Fruit fly (Drosophila melanogaster) whole organism, embryonic: ENCODE data around the gene how.
A peak's percentile ranks its signal among the peaks of the same experiment; 100 is the strongest.

ENCODE experiments used
- Atf3 ChIP-seq: fragments of 200-800 bp; sonication (Bioruptor generic); optimal IDR thresholded peaks from 3 replicates; lab custom pipeline; 2016; ENCODE audit warnings: missing biosample characterization, missing genetic modification characterization
- CG10959 ChIP-seq: fragments of 200-800 bp; sonication (Bioruptor generic); IDR thresholded peaks from 2 replicates; pipeline ENCODE4 v1.3.6; 2022; ENCODE audit warnings: missing biosample characterization, missing genetic modification characterization
- CG11696 ChIP-seq: fragments of 200-800 bp; sonication (Bioruptor generic); IDR thresholded peaks from 2 replicates; pipeline ENCODE4 v1.3.6; 2022; ENCODE audit warnings: missing biosample characterization, missing genetic modification characterization
- CG12155 ChIP-seq: fragments of 200-800 bp; sonication (Bioruptor generic); optimal IDR thresholded peaks from 3 replicates; lab custom pipeline; 2016; ENCODE audit warnings: missing biosample characterization, missing genetic modification characterization
- CG13624 ChIP-seq: fragments of 200-800 bp; sonication (Bioruptor generic); optimal IDR thresholded peaks from 2 replicates; lab custom pipeline; 2016; ENCODE audit warnings: missing biosample characterization, missing genetic modification characterization
- CG14014 ChIP-seq: fragments of 200-800 bp; sonication (Bioruptor generic); IDR thresholded peaks from 2 replicates; pipeline ENCODE4 v1.3.6; 2022; ENCODE audit warnings: missing biosample characterization, missing genetic modification characterization
- CG14860 ChIP-seq: fragments of 200-800 bp; sonication (Bioruptor generic); IDR thresholded peaks from 3 replicates; pipeline ENCODE4 v1.3.6; 2022; ENCODE audit warnings: missing biosample characterization, missing genetic modification characterization; ENCODE audit not compliant: partially characterized antibody
- CG17361 ChIP-seq: fragments of 200-800 bp; sonication (Bioruptor generic); IDR thresholded peaks from 3 replicates; pipeline ENCODE4 v1.3.6; 2022; ENCODE audit warnings: missing biosample characterization, missing genetic modification characterization
- CG17829 ChIP-seq: fragments of 200-800 bp; optimal IDR thresholded peaks from 2 replicates; lab custom pipeline; 2019; ENCODE audit warnings: missing biosample characterization, mild to moderate bottlenecking, missing genetic modification characterization, moderate library complexity
- CG18011 ChIP-seq: fragments of 200-800 bp; sonication (Bioruptor generic); optimal IDR thresholded peaks from 2 replicates; lab custom pipeline; 2017; ENCODE audit warnings: missing biosample characterization, missing genetic modification characterization, mild to moderate bottlenecking, moderate library complexity, missing genotype
- CG3407 ChIP-seq: fragments of 200-800 bp; sonication (Bioruptor generic); optimal IDR thresholded peaks from 2 replicates; lab custom pipeline; 2018; ENCODE audit warnings: missing biosample characterization, mild to moderate bottlenecking, missing genetic modification characterization
- CG34422 ChIP-seq: fragments of 200-800 bp; sonication (Bioruptor generic); IDR thresholded peaks from 3 replicates; pipeline ENCODE4 v1.3.6; 2022; ENCODE audit warnings: missing biosample characterization, missing genetic modification characterization
- CG3726 ChIP-seq: fragments of 200-800 bp; sonication (Bioruptor generic); IDR thresholded peaks from 3 replicates; pipeline ENCODE4, ENCODE4 v1.3.6; 2022; ENCODE audit warnings: missing biosample characterization, missing genetic modification characterization
- CG4282 ChIP-seq: fragments of 200-800 bp; sonication (Bioruptor generic); optimal IDR thresholded peaks from 2 replicates; lab custom pipeline; 2016; ENCODE audit warnings: missing biosample characterization, missing genetic modification characterization
- CG4730 ChIP-seq: fragments of 200-800 bp; sonication (Bioruptor generic); IDR thresholded peaks from 2 replicates; pipeline ENCODE4 v1.3.6; 2022; ENCODE audit warnings: missing biosample characterization, missing genetic modification characterization
- CG4854 ChIP-seq: fragments of 200-800 bp; sonication (Bioruptor generic); optimal IDR thresholded peaks from 2 replicates; lab custom pipeline; 2016; ENCODE audit warnings: missing biosample characterization, missing genetic modification characterization, inconsistent platforms
- CG7928 ChIP-seq: fragments of 200-800 bp; sonication (Bioruptor generic); optimal IDR thresholded peaks from 2 replicates; lab custom pipeline; 2017; ENCODE audit warnings: missing biosample characterization, mild to moderate bottlenecking, missing genetic modification characterization
- CG9609 ChIP-seq: fragments of 200-800 bp; sonication (Bioruptor generic); optimal IDR thresholded peaks from 3 replicates; lab custom pipeline; 2016; ENCODE audit warnings: missing biosample characterization, missing genetic modification characterization
- CG9797 ChIP-seq: fragments of 200-800 bp; sonication (Bioruptor generic); optimal IDR thresholded peaks from 3 replicates; lab custom pipeline; 2018; ENCODE audit warnings: missing biosample characterization, mild to moderate bottlenecking, missing genetic modification characterization
- Camta ChIP-seq: fragments of 200-800 bp; sonication (Bioruptor generic); optimal IDR thresholded peaks from 2 replicates; lab custom pipeline; 2016; ENCODE audit warnings: missing biosample characterization, missing genetic modification characterization
- D ChIP-seq, 2 experiments: fragments of 200-800 bp in 1 of 2; fragments of >200 bp in 1 of 2; sonication (Bioruptor generic) in 1 of 2; optimal IDR thresholded peaks; 2 replicates in 1 of 2; 3 replicates in 1 of 2; lab custom pipeline; 2017; ENCODE audit warnings: mild to moderate bottlenecking in 1 of 2, missing biosample characterization in 1 of 2, missing genetic modification characterization in 1 of 2, missing genetic modification reagents in 1 of 2
- Eip74EF ChIP-seq, 2 experiments: fragments of 200-800 bp in 1 of 2; fragments of >200 bp in 1 of 2; sonication (Bioruptor generic) in 1 of 2; optimal IDR thresholded peaks; 2 replicates each; lab custom pipeline; 2017 to 2019; ENCODE audit warnings: missing biosample characterization in 2 of 2, missing genetic modification characterization in 2 of 2, mild to moderate bottlenecking in 1 of 2, moderate library complexity in 1 of 2
- Fer2 ChIP-seq: fragments of 200-800 bp; sonication (Bioruptor generic); optimal IDR thresholded peaks from 2 replicates; lab custom pipeline; 2018; ENCODE audit warnings: missing biosample characterization, mild to moderate bottlenecking, missing genetic modification characterization, moderate library complexity
- HLHmδ ChIP-seq: fragments of 200-800 bp; sonication (Bioruptor generic); optimal IDR thresholded peaks from 2 replicates; lab custom pipeline; 2018; ENCODE audit warnings: missing biosample characterization, mild to moderate bottlenecking, missing genetic modification characterization, moderate library complexity
- Hmx ChIP-seq: fragments of 200-800 bp; sonication (Bioruptor generic); optimal IDR thresholded peaks from 2 replicates; lab custom pipeline; 2016; ENCODE audit warnings: missing biosample characterization, missing genetic modification characterization
- Lim3 ChIP-seq: fragments of 200-800 bp; sonication (Bioruptor generic); IDR thresholded peaks from 2 replicates; pipeline ENCODE4 v1.3.6; 2022; ENCODE audit warnings: missing biosample characterization, missing genetic modification characterization
- Optix ChIP-seq: fragments of 200-800 bp; sonication (Bioruptor generic); IDR thresholded peaks from 3 replicates; pipeline ENCODE4 v1.3.6; 2022; ENCODE audit warnings: missing biosample characterization, missing genetic modification characterization
- PHDP ChIP-seq: fragments of 200-800 bp; sonication (Bioruptor generic); optimal IDR thresholded peaks from 3 replicates; lab custom pipeline; 2018; ENCODE audit warnings: missing biosample characterization, mild to moderate bottlenecking, missing genetic modification characterization, moderate library complexity
- Six4 ChIP-seq: fragments of 200-800 bp; sonication (Bioruptor generic); optimal IDR thresholded peaks from 2 replicates; lab custom pipeline; 2016; ENCODE audit warnings: missing biosample characterization, missing genetic modification characterization
- Trl ChIP-seq, 3 experiments: fragments of >200 bp in 2 of 3; fragments of 200-800 bp in 1 of 3; sonication (Bioruptor generic) in 1 of 3; optimal IDR thresholded peaks; 2 replicates in 1 of 3; 3 replicates in 2 of 3; lab custom pipeline; 2016 to 2017; ENCODE audit warnings: missing biosample characterization in 1 of 3, missing genetic modification characterization in 1 of 3
- Vsx1 ChIP-seq: fragments of 200-800 bp; sonication (Bioruptor generic); optimal IDR thresholded peaks from 2 replicates; lab custom pipeline; 2017; ENCODE audit warnings: missing biosample characterization, mild to moderate bottlenecking, missing genetic modification characterization, missing genetic modification reagents
- ab ChIP-seq: fragments of 200-800 bp; sonication (Bioruptor generic); optimal IDR thresholded peaks from 2 replicates; lab custom pipeline; 2016; ENCODE audit warnings: missing biosample characterization, missing genetic modification characterization
- ap ChIP-seq: fragments of 200-800 bp; sonication (Bioruptor generic); IDR thresholded peaks from 2 replicates; pipeline ENCODE4 v1.3.6; 2022; ENCODE audit warnings: missing biosample characterization, missing genetic modification characterization
- ato ChIP-seq: fragments of 200-800 bp; sonication (Bioruptor generic); IDR thresholded peaks from 2 replicates; pipeline ENCODE4 v1.3.6; 2022; ENCODE audit warnings: missing biosample characterization, missing genetic modification characterization; ENCODE audit not compliant: partially characterized antibody
- da ChIP-seq: fragments of 200-800 bp; sonication (Bioruptor generic); optimal IDR thresholded peaks from 2 replicates; lab custom pipeline; 2016; ENCODE audit warnings: missing biosample characterization, missing genetic modification characterization
- dati ChIP-seq: fragments of 200-800 bp; sonication (Bioruptor generic); IDR thresholded peaks from 2 replicates; pipeline ENCODE4 v1.3.6; 2022; ENCODE audit warnings: missing biosample characterization, missing genetic modification characterization
- fd3F ChIP-seq: fragments of 200-800 bp; sonication (Bioruptor generic); optimal IDR thresholded peaks from 2 replicates; lab custom pipeline; 2018; ENCODE audit warnings: missing biosample characterization, mild to moderate bottlenecking, missing genetic modification characterization, moderate library complexity
- fd96Cb ChIP-seq: fragments of 200-800 bp; sonication (Bioruptor generic); optimal IDR thresholded peaks from 2 replicates; lab custom pipeline; 2018; ENCODE audit warnings: missing biosample characterization, mild to moderate bottlenecking, missing genetic modification characterization, moderate library complexity
- hb ChIP-seq: fragments of 200-800 bp; sonication (Bioruptor generic); IDR thresholded peaks from 3 replicates; pipeline ENCODE4 v1.3.6; 2022; ENCODE audit warnings: missing biosample characterization, missing genetic modification characterization; ENCODE audit not compliant: partially characterized antibody
- jing ChIP-seq: fragments of 200-800 bp; sonication (Bioruptor generic); optimal IDR thresholded peaks from 2 replicates; lab custom pipeline; 2018; ENCODE audit warnings: missing biosample characterization, mild to moderate bottlenecking, missing genetic modification characterization
- maf-S ChIP-seq: fragments of 200-800 bp; sonication (Bioruptor generic); optimal IDR thresholded peaks from 2 replicates; lab custom pipeline; 2016; ENCODE audit warnings: missing biosample characterization, missing genetic modification characterization
- nau ChIP-seq: fragments of 200-800 bp; sonication (Bioruptor generic); optimal IDR thresholded peaks from 3 replicates; lab custom pipeline; 2017; ENCODE audit warnings: missing biosample characterization, mild to moderate bottlenecking, missing genetic modification characterization, missing genetic modification reagents
- otp ChIP-seq: fragments of 200-800 bp; sonication (Bioruptor generic); IDR thresholded peaks from 3 replicates; pipeline ENCODE4, ENCODE4 v1.3.6; 2022; ENCODE audit warnings: missing biosample characterization, missing genetic modification characterization
- rib ChIP-seq: fragments of 200-800 bp; sonication (Bioruptor generic); IDR thresholded peaks from 2 replicates; pipeline ENCODE4 v1.3.6; 2022; ENCODE audit warnings: missing biosample characterization, missing genetic modification characterization
- toy ChIP-seq: fragments of 200-800 bp; sonication (Bioruptor generic); IDR thresholded peaks from 2 replicates; pipeline ENCODE4 v1.3.6; 2022; ENCODE audit warnings: missing biosample characterization, missing genetic modification characterization
- ttk ChIP-seq: fragments of 200-800 bp; sonication (Bioruptor generic); IDR thresholded peaks from 2 replicates; pipeline ENCODE4 v2.1.2; 2022; ENCODE audit warnings: missing biosample characterization, missing genetic modification characterization
- tup ChIP-seq: fragments of 200-800 bp; sonication (Bioruptor generic); optimal IDR thresholded peaks from 2 replicates; lab custom pipeline; 2016; ENCODE audit warnings: missing biosample characterization, mild to moderate bottlenecking, missing genetic modification characterization, moderate library complexity
- usp ChIP-seq: fragments of >200 bp; optimal IDR thresholded peaks from 2 replicates; lab custom pipeline; 2017; ENCODE audit warnings: missing biosample characterization, missing genetic modification characterization
- zen ChIP-seq: fragments of 200-800 bp; sonication (Bioruptor generic); optimal IDR thresholded peaks from 3 replicates; lab custom pipeline; 2018; ENCODE audit warnings: missing biosample characterization, mild to moderate bottlenecking, missing genetic modification characterization, moderate library complexity

Gene how

dm6 chr3R:22018777-22019420 lies 23.1 kb upstream of the how start, which contains the start of gene Idh3b (continued):
- TF ChIP-seq CG18011 (GFP tag; lab: Kevin White, UChicago) (peak; percentile 39), Eip74EF (GFP tag; optimal IDR thresholded peaks at IDR 0.05; lab: Kevin White, UChicago) (no peak), Lim3 (GFP tag; lab: Robert Waterston, UW) (no peak), Hmx (GFP tag; lab: Kevin White, UChicago) (no peak), nau (no peak), Optix (GFP tag; lab: Robert Waterston, UW) (no peak), CG14860 (GFP tag; lab: Robert Waterston, UW) (peak; percentile 75), HLHmδ (peak; percentile 8), Camta (GFP tag; lab: Kevin White, UChicago) (peak; percentile 37), CG3407 (peak; percentile 26), tup (GFP tag; lab: Kevin White, UChicago) (no peak), Six4 (no peak), rib (0 out of 2 replicates have a peak, but pooled peaks have one; percentile 57), CG3726 (GFP tag; lab: Robert Waterston, UW) (no peak), Atf3 (GFP tag; lab: Kevin White, UChicago) (no peak), da (GFP tag; lab: Kevin White, UChicago) (no peak), toy (GFP tag; lab: Robert Waterston, UW) (no peak), CG4282 (peak; percentile 26), CG17829 (tag; lab: Kevin White, UChicago) (no peak), fd3F (GFP tag; lab: Kevin White, UChicago) (peak; percentile 26), CG13624 (GFP tag; lab: Kevin White, UChicago) (peak; percentile 84), PHDP (tag; lab: Kevin White, UChicago) (no peak), Trl (optimal IDR thresholded peaks at IDR 0.05; lab: Kevin White, UChicago) (no peak), Trl (GFP tag; optimal IDR thresholded peaks at IDR 0.05; lab: Kevin White, UChicago) (peak; percentile 78), otp (GFP tag; lab: Robert Waterston, UW) (no peak), fd96Cb (tag; lab: Kevin White, UChicago) (no peak), maf-S (GFP tag; lab: Kevin White, UChicago) (peak; percentile 28), CG10959 (GFP tag; lab: Robert Waterston, UW) (peak; percentile 15; the same call in 1 of the 2 replicates), CG4854 (peak; percentile 61), ap (no peak), CG17361 (GFP tag; lab: Robert Waterston, UW) (no peak), usp (GFP tag; lab: Kevin White, UChicago) (no peak), CG7928 (GFP tag; lab: Kevin White, UChicago) (peak; percentile 98), zen (tag; lab: Kevin White, UChicago) (peak; percentile 53), ttk (GFP tag; lab: Robert Waterston, UW) (no peak), D (optimal IDR thresholded peaks at IDR 0.05; lab: Kevin White, UChicago) (no peak), D (GFP tag; optimal IDR thresholded peaks at IDR 0.05; lab: Kevin White, UChicago) (no peak), CG4730 (GFP tag; lab: Robert Waterston, UW) (no peak), CG34422 (no peak), ato (GFP tag; lab: Robert Waterston, UW) (peak; percentile 88), CG11696 (GFP tag; lab: Robert Waterston, UW) (no peak), Vsx1 (GFP tag; lab: Kevin White, UChicago) (no peak), CG12155 (GFP tag; lab: Kevin White, UChicago) (peak; percentile 68), ab (GFP tag; lab: Kevin White, UChicago) (no peak), CG14014 (no peak), hb (GFP tag; lab: Robert Waterston, UW) (peak; percentile 80), Fer2 (tag; lab: Kevin White, UChicago) (no peak), CG9609 (GFP tag; lab: Kevin White, UChicago) (peak; percentile 57), CG9797 (GFP tag; lab: Kevin White, UChicago) (peak; percentile 70), dati (no peak), jing (GFP tag; lab: Kevin White, UChicago) (no peak)
